Worm (Caenorhabditis elegans): Measurements from ENCODE around the gene srd-32.

The srd-32 gene

ce11 chrV:4860525-4860924 lies 4.9 kb upstream of the srd-32 start:
- TF ChIP-seq unc-62 (GFP tag; optimal IDR thresholded peaks at IDR 0.05), result no peak

DNA sequence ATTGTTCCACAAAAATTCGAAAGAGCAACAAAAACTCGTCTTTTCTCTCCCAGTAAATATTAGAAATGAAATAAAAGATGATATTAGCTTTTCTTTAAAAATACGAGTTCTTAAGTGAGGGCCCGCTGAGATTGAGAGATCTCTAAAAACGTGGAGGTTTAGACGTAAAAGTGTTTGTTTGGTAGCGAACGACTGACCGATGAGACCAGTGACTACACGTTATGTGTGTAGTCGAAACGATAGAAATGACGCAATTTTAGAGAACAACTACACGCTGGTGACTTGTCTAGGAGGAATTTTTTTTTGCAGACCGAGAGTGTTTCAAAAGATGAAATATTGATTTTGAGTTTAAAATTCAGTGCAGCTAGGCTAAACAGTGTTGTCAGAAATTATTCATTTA lies 2.7 kb upstream of the srd-32 start, which contains the start of gene C37H5.13:
C37H5.13 (minus strand) TSS at position 229 of the 400 bp plus-strand sequence.
- no peak for TF ChIP-seq unc-62 (GFP tag; optimal IDR thresholded peaks at IDR 0.05)

- TF ChIP-seq unc-62 (GFP tag; optimal IDR thresholded peaks at IDR 0.05), result no peak
Measured at ce11 chrV:4864330-4864729, 1.1 kb upstream of the srd-32 start.

- TF ChIP-seq unc-62 (GFP tag; optimal IDR thresholded peaks at IDR 0.05), result no peak
Measured at ce11 chrV:4867535-4867934, 2.1 kb downstream of the srd-32 start.

DNA sequence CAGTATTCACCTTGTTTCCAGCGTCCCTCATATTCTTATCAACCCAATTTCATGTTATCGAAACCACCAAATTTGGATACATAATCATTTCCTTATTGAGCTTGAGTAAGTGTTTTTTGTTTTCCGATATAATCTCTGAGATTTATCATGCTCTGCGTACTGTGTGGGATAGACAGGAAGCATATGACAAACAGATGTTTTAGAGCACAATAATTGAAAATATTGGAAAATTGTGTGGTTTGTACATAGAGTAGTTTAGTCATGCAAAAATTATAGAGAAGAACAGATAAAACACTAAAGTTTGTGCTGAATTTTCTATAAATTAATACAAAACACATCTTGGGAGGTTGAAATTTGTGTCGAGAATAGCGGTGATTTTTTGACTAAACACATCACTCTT lies 3.2 kb downstream of the srd-32 start:
- no peak for TF ChIP-seq unc-62 (GFP tag; optimal IDR thresholded peaks at IDR 0.05)

DNA sequence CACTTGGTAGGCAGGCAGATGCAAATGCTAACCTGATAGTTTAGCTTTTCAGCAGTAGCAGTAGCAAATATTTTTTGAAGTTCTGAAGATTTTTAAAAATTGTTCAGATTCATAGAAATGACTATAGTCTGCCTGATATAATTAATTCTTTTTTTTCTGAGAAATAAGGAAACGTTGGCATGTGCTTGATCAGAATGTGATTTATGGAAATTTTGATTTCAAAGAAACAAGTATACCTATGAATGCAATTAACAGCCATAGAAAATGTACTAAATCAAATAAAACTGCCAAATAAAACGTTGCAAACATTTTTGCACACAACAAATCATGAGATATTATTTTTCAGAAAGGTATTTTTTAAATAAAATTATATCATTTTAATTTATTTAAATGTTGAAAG lies 5.2 kb downstream of the srd-32 start:
- no peak for TF ChIP-seq unc-62 (GFP tag; optimal IDR thresholded peaks at IDR 0.05)

DNA sequence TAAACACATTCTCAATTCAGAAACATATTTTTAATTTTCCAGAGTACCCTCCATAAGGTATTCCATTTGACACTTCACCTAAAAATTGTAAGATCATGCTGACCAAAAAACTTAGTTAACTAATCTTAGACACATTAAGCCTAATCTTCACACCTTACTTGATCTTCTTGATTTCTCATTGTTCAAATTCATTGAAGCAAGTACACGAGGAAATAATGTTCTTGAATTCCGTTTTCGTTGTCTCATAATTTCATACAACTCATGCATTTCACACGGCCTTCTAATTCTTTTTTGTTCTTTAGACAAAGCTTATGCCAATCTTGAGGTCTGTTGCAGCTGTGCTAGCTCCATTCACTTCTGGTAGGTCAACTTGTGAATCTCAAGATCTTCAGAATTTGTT lies 6.5 kb downstream of the srd-32 start, which contains the start of gene srd-33:
srd-33 (plus strand) TSS at position 301 of the 400 bp plus-strand sequence.
- TF ChIP-seq unc-62 (GFP tag; optimal IDR thresholded peaks at IDR 0.05), result no peak

DNA sequence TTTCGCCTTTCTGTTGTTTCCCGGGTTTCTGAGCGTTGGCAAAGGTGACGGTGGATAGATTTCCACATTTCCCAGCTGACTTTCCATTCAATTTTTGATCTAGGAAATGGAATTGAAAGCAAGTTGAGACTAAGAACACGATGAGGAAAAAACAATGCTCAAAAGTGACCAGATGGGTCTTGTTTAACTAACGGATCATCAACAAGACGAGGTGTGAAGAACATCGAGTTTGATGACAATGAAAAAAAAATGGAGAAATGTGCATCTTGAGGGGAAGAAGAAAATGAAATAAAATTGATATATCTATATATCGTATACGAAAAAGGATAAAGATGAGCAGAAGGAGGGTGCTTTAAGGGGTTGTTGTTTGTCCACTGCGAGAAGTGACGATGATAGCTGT lies 12.1 kb downstream of the srd-32 start, which contains the start of gene T19H12.6:
T19H12.6 (minus strand) TSS at position 101 of the 400 bp plus-strand sequence.
- TF ChIP-seq unc-62 (GFP tag; optimal IDR thresholded peaks at IDR 0.05), result no peak

ce11 chrV:4879251-4879650 lies 13.8 kb downstream of the srd-32 start, which contains the start of gene T19H12.15:
TSS of gene T19H12.15 (minus strand) at chrV:4879351.
- no peak for TF ChIP-seq unc-62 (GFP tag; optimal IDR thresholded peaks at IDR 0.05)

DNA sequence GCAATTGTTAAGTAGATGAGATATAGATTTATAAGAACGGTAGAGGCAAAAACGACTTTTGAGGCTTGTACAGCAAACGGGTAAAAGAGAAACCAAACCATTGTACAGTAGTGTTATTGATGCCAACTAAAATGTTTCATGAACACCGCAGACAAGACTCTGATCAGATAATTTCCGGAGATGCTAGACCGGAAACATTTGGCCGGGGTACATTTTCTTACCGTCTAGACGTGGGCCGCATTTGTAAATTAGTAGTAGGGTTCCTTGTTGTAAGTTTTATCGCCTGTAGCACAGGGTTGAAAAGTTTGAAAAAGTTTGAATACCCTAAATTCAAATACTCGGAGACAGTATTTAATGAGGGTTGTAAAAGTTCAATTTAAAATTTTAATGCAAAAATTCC lies 15.9 kb downstream of the srd-32 start, which contains the start of gene str-32:
str-32 (minus strand) TSS at position 101 of the 400 bp plus-strand sequence.
- TF ChIP-seq unc-62 (GFP tag; optimal IDR thresholded peaks at IDR 0.05), result no peak

- TF ChIP-seq unc-62 (GFP tag; optimal IDR thresholded peaks at IDR 0.05), result no peak
Measured at ce11 chrV:4884490-4884889, 19.0 kb downstream of the srd-32 start, which contains the start of gene T19H12.12. TSS of gene T19H12.12 (plus strand) at chrV:4884790.

ce11 chrV:4885372-4885771 lies 19.9 kb downstream of the srd-32 start, which contains the start of gene T19H12.3:
TSS of gene T19H12.3 (plus strand) at chrV:4885672.
- TF ChIP-seq unc-62 (GFP tag; optimal IDR thresholded peaks at IDR 0.05), result no peak

DNA sequence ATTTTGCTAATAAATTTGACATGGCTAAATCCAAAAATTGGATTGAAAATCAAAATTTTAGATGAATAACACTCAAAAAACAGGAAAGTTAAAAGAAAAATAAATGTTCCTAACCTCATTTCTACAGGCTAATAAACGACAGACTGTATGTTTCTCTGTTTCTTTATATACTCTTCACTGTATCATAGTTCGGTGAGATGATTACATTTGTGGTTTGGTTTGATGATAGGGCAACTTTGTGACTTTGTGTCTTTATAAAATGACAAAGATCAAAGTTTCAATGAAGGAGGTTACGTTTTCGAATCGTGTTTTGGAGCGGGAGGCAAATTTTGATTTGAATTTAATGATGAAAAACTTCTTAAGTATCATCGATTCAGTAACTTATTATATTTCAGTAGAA lies 24.0 kb downstream of the srd-32 start, which contains the start of gene ugt-12:
ugt-12 (minus strand) TSS at position 153 of the 400 bp plus-strand sequence.
- no peak for TF ChIP-seq unc-62 (GFP tag; optimal IDR thresholded peaks at IDR 0.05)

DNA sequence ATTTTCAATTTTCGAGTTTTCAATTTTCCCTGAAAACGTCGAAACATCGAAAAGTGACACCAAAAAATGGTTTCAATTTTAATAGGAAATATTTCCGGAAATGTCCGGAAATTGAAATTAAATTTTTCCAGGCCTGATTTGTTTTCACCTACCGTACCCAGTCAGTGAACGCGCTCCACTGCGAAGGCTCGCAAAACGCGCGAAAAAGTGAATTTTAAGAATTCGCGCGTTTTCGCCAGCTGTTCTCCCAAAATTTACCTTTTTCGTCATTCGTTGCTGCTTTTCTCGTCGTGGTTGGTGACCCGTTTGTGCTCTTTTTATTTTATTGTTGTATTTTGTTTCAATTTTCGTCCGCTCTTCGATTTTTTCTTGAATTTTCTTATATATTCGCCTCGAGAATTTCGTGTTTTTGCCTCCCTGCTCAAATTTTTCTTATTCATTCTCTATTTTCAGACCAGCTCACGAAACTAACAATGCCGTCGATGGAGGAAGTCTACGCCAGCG lies 24.6 kb downstream of the srd-32 start, which contains the start of gene T19H12.2:
T19H12.2 (plus strand) TSS at position 454 of the 504 bp plus-strand sequence.
- TF ChIP-seq unc-62 (GFP tag; optimal IDR thresholded peaks at IDR 0.05), result no peak

DNA sequence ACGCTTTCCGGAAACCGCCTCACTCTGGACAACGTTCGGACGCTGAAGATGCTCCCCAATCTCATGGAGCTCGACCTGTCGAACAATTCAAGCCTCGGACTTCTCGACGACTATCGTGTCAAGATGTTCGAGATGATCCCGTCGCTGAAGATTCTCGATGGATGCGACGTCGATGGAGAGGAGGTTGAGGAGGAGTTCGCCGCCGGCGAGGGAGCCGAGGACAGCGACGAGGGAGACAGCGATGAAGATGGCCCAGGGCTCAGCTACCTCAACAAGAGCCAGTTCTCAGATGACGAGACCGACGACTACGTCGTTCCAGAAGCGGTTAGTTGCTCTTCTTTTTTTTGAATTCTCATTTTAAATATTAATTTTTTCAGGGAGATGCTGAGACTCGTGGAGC lies 25.3 kb downstream of the srd-32 start:
- no peak for TF ChIP-seq unc-62 (GFP tag; optimal IDR thresholded peaks at IDR 0.05)

DNA sequence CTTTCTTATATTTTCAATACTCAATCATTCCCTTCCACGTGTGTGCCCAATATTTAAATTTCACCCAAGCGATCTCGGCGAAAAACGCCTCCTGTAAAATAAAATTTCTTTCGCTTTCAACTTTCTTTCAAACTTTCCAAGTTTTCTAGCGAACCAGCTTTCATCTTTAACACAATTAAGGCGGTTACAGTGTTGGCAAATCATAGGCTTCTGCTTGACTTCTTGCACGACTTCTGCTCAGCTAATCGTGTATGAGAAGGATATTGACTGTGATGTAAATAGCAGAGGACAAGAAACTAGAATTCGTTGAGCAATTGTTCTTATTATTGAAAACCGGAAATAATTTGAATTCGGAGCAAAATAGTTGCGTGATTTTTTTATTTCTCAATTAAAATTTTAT lies 25.8 kb downstream of the srd-32 start:
- no peak for TF ChIP-seq unc-62 (GFP tag; optimal IDR thresholded peaks at IDR 0.05)

ce11 chrV:4894971-4895370 lies 29.5 kb downstream of the srd-32 start, which contains the start of gene ugt-11:
TSS of gene ugt-11 (minus strand) at chrV:4895071.
- no peak for TF ChIP-seq unc-62 (GFP tag; optimal IDR thresholded peaks at IDR 0.05)

Measured in whole organism, dauer.